Fruit fly (Drosophila melanogaster): Measurements from ENCODE around the gene Drgx.
A peak's percentile ranks its signal among the peaks of the same experiment; 100 is the strongest.

Drgx gene

dm6 chr2L:3639924-3640323 is 22.6 kb upstream of the Drgx start:
- TF ChIP-seq CG14655 (GFP tag; optimal IDR thresholded peaks at IDR 0.05) = no peak
- TF ChIP-seq fd96Ca (GFP tag; IDR thresholded peaks at IDR 0.05) = peak; percentile 58; the same call in 1 of the 3 replicates
- TF ChIP-seq CG8301 (tag; optimal IDR thresholded peaks at IDR 0.05) = no peak
- TF ChIP-seq Ets98B (GFP tag; IDR thresholded peaks at IDR 0.05) = peak; percentile 23; the same call in 1 of the 2 replicates
- peak; percentile 87 for TF ChIP-seq CG13204 (GFP tag; optimal IDR thresholded peaks at IDR 0.05)
- TF ChIP-seq CG9948 (tag; optimal IDR thresholded peaks at IDR 0.05) = no peak
- no peak for TF ChIP-seq CG15710 (tag; optimal IDR thresholded peaks at IDR 0.05)
- TF ChIP-seq Pif1B (GFP tag; optimal IDR thresholded peaks at IDR 0.05) = no peak
- peak; percentile 7 for TF ChIP-seq CG8159 (tag; optimal IDR thresholded peaks at IDR 0.05)
- TF ChIP-seq EcR (GFP tag; optimal IDR thresholded peaks at IDR 0.05) = peak; percentile 85
- peak; percentile 14; the same call in 1 of the 2 replicates for TF ChIP-seq CG12605 (GFP tag; IDR thresholded peaks at IDR 0.05)
- no peak for TF ChIP-seq CG10348 (GFP tag; IDR thresholded peaks at IDR 0.05)

DNA sequence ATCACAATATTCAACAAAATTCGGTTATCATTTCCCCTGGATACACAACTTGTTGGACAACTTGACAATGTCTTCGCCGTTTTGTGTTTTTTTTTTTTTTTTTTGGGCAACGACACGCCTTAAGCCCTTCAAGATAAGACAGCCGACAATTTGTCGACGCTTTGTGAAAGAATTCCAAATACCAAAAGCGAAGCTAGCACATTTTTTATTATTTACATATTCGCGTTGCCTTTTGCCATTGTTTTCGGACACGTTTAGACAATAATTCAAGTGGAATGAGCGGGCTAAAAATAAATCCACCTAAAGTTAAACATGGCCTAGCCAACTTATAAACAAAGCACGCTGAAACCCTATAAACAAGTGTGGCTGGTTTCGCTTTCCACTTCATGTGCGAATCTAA is 21.6 kb upstream of the Drgx start:
- no peak for TF ChIP-seq CG9948 (tag; optimal IDR thresholded peaks at IDR 0.05)
- no peak for TF ChIP-seq fd96Ca (GFP tag; IDR thresholded peaks at IDR 0.05)
- no peak for TF ChIP-seq CG10348 (GFP tag; IDR thresholded peaks at IDR 0.05)
- TF ChIP-seq CG12605 (GFP tag; IDR thresholded peaks at IDR 0.05) = no peak
- TF ChIP-seq CG8159 (tag; optimal IDR thresholded peaks at IDR 0.05) = no peak
- no peak for TF ChIP-seq CG8301 (tag; optimal IDR thresholded peaks at IDR 0.05)
- no peak for TF ChIP-seq CG15710 (tag; optimal IDR thresholded peaks at IDR 0.05)
- TF ChIP-seq EcR (GFP tag; optimal IDR thresholded peaks at IDR 0.05) = no peak
- no peak for TF ChIP-seq Pif1A (GFP tag; optimal IDR thresholded peaks at IDR 0.05)
- no peak for TF ChIP-seq CG13204 (GFP tag; optimal IDR thresholded peaks at IDR 0.05)
- no peak for TF ChIP-seq Pif1B (GFP tag; optimal IDR thresholded peaks at IDR 0.05)
- TF ChIP-seq CG4496 (GFP tag; IDR thresholded peaks at IDR 0.05) = no peak
- TF ChIP-seq Ets98B (GFP tag; IDR thresholded peaks at IDR 0.05) = no peak
- TF ChIP-seq CG14655 (GFP tag; optimal IDR thresholded peaks at IDR 0.05) = no peak
- TF ChIP-seq CG32121 (GFP tag; IDR thresholded peaks at IDR 0.05) = no peak
- no peak for TF ChIP-seq Snoo (tag; optimal IDR thresholded peaks at IDR 0.05)
- no peak for TF ChIP-seq D1 (tag; optimal IDR thresholded peaks at IDR 0.05)
- no peak for TF ChIP-seq CG17806 (tag; optimal IDR thresholded peaks at IDR 0.05)
- no peak for TF ChIP-seq rn (GFP tag; IDR thresholded peaks at IDR 0.05)

dm6 chr2L:3642148-3642920 is 20.2 kb upstream of the Drgx start:
- TF ChIP-seq EcR (GFP tag; optimal IDR thresholded peaks at IDR 0.05) = peak; percentile 51
- TF ChIP-seq CG32121 (GFP tag; IDR thresholded peaks at IDR 0.05) = no peak

dm6 chr2L:3645339-3645738 is 17.2 kb upstream of the Drgx start:
- TF ChIP-seq CG12605 (GFP tag; IDR thresholded peaks at IDR 0.05) = no peak
- TF ChIP-seq Pif1A (GFP tag; optimal IDR thresholded peaks at IDR 0.05) = peak; percentile 47
- no peak for TF ChIP-seq CG10348 (GFP tag; IDR thresholded peaks at IDR 0.05)
- TF ChIP-seq CG13204 (GFP tag; optimal IDR thresholded peaks at IDR 0.05) = no peak
- TF ChIP-seq Snoo (tag; optimal IDR thresholded peaks at IDR 0.05) = no peak
- TF ChIP-seq fd96Ca (GFP tag; IDR thresholded peaks at IDR 0.05) = peak; percentile 49; the same call in 1 of the 3 replicates
- no peak for TF ChIP-seq gl (tag; optimal IDR thresholded peaks at IDR 0.05)
- TF ChIP-seq Ets98B (GFP tag; IDR thresholded peaks at IDR 0.05) = peak; percentile 49
- TF ChIP-seq CG4496 (GFP tag; IDR thresholded peaks at IDR 0.05) = peak; percentile 49; the same call in 1 of the 3 replicates
- peak; percentile 19 for TF ChIP-seq CG17806 (tag; optimal IDR thresholded peaks at IDR 0.05)
- TF ChIP-seq CG14655 (GFP tag; optimal IDR thresholded peaks at IDR 0.05) = peak; percentile 71
- no peak for TF ChIP-seq D1 (tag; optimal IDR thresholded peaks at IDR 0.05)
- peak; percentile 18 for TF ChIP-seq CG9948 (tag; optimal IDR thresholded peaks at IDR 0.05)
- peak; percentile 73 for TF ChIP-seq CG8301 (tag; optimal IDR thresholded peaks at IDR 0.05)
- no peak for TF ChIP-seq CG15710 (tag; optimal IDR thresholded peaks at IDR 0.05)
- TF ChIP-seq Pif1B (GFP tag; optimal IDR thresholded peaks at IDR 0.05) = peak; percentile 22
- no peak for TF ChIP-seq CG8159 (tag; optimal IDR thresholded peaks at IDR 0.05)
- no peak for TF ChIP-seq CG34367 (tag; optimal IDR thresholded peaks at IDR 0.05)
- no peak for TF ChIP-seq rn (GFP tag; IDR thresholded peaks at IDR 0.05)
- no peak for TF ChIP-seq EcR (GFP tag; optimal IDR thresholded peaks at IDR 0.05)

DNA sequence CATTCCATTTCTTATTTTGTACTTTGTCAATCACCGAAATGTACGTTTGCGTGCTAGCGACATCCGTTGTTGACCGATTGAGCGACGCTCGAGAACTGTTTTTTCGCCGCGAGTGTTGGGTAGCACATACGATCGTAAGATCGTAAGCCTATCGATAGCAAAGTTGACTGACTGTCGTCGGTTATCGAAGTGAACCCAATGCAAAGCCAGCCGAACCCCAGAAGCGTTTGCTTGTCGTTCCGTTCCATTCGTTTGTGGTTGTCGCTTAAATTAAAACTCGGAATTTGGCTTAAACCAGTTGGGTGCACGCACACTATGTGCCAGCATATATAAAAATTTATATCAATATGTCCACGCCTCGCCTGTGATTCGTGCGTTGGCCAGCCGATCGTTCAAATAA is 16.5 kb upstream of the Drgx start:
- TF ChIP-seq EcR (GFP tag; optimal IDR thresholded peaks at IDR 0.05) (no peak), CG9948 (tag; optimal IDR thresholded peaks at IDR 0.05) (no peak), Pif1B (GFP tag; optimal IDR thresholded peaks at IDR 0.05) (no peak), CG13204 (GFP tag; optimal IDR thresholded peaks at IDR 0.05) (no peak), fd96Ca (GFP tag; IDR thresholded peaks at IDR 0.05) (no peak), Snoo (tag; optimal IDR thresholded peaks at IDR 0.05) (no peak), rn (GFP tag; IDR thresholded peaks at IDR 0.05) (no peak), CG17806 (tag; optimal IDR thresholded peaks at IDR 0.05) (no peak), CG14655 (GFP tag; optimal IDR thresholded peaks at IDR 0.05) (no peak), CG4496 (GFP tag; IDR thresholded peaks at IDR 0.05) (no peak), Ets98B (GFP tag; IDR thresholded peaks at IDR 0.05) (no peak), CG10348 (GFP tag; IDR thresholded peaks at IDR 0.05) (no peak), Pif1A (GFP tag; optimal IDR thresholded peaks at IDR 0.05) (no peak), D1 (tag; optimal IDR thresholded peaks at IDR 0.05) (no peak), CG34367 (tag; optimal IDR thresholded peaks at IDR 0.05) (no peak), CG12605 (GFP tag; IDR thresholded peaks at IDR 0.05) (no peak), CG32121 (GFP tag; IDR thresholded peaks at IDR 0.05) (no peak)

Data from whole organism, pupa.